Fruit fly (Drosophila melanogaster) whole organism, embryonic: Measurements from ENCODE around the gene CG31800.

Source experiments
- CG10209 ChIP-seq: fragments of 200-800 bp; sonication (Bioruptor generic); optimal IDR thresholded peaks from 3 replicates; lab custom pipeline; 2017; ENCODE audit warnings: missing biosample characterization, mild to moderate bottlenecking, missing genetic modification characterization, missing genetic modification reagents
- CG12659 ChIP-seq: fragments of 200-800 bp; sonication (Bioruptor generic); optimal IDR thresholded peaks from 3 replicates; lab custom pipeline; 2017; ENCODE audit warnings: mild to moderate bottlenecking, missing biosample characterization, missing genetic modification reagents, missing genetic modification characterization
- CG31388 ChIP-seq: fragments of 200-800 bp; sonication (Bioruptor generic); optimal IDR thresholded peaks from 2 replicates; lab custom pipeline; 2016; ENCODE audit warnings: missing biosample characterization, missing genetic modification characterization
- CG3847 ChIP-seq: fragments of 200-800 bp; sonication (Bioruptor generic); IDR thresholded peaks from 2 replicates; pipeline ENCODE4 v1.3.6; 2022; ENCODE audit warnings: missing biosample characterization, missing genetic modification characterization
- dati ChIP-seq: fragments of 200-800 bp; sonication (Bioruptor generic); IDR thresholded peaks from 2 replicates; pipeline ENCODE4 v1.3.6; 2022; ENCODE audit warnings: missing biosample characterization, missing genetic modification characterization
- jigr1 ChIP-seq: fragments of 200-800 bp; sonication (Bioruptor generic); IDR thresholded peaks from 3 replicates; pipeline ENCODE4 v1.3.6; 2022; ENCODE audit warnings: missing biosample characterization, missing genetic modification characterization
- odd ChIP-seq: fragments of 200-800 bp; sonication (Bioruptor generic); optimal IDR thresholded peaks from 2 replicates; lab custom pipeline; 2017; ENCODE audit warnings: missing biosample characterization, mild to moderate bottlenecking, missing genetic modification characterization

DNA sequence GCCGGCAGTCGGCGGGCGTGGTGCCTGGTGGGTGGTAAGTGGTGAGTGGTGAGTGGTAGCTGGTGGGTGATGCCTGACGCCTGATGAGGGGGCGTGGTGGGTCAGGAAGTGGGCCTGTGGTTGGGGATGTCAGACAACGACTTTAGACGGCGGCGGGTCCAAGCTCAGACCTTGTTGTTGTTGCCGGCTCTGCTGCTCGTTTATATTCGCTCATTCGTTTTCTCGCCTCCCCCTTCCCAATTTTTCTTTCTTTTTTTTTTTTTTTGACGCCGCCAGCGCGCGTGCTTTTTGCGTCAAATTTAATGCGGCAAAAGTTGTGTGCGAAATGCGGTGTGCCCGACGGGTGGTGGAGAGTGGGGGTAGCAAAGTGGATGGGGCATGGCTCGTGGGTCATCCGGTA lies 14.7 kb downstream of the CG31800 start:
- TF ChIP-seq odd (GFP tag; lab: Kevin White, UChicago) = no peak
- TF ChIP-seq CG31388 (GFP tag; lab: Kevin White, UChicago) = no peak
- TF ChIP-seq CG3847 = no peak
- no peak for TF ChIP-seq dati (GFP tag; lab: Robert Waterston, UW)
- no peak for TF ChIP-seq jigr1 (GFP tag; lab: Robert Waterston, UW)
- TF ChIP-seq CG10209 (GFP tag; lab: Kevin White, UChicago) = no peak
- TF ChIP-seq CG12659 (GFP tag; lab: Kevin White, UChicago) = no peak
